Fruit fly (Drosophila melanogaster) whole organism, embryonic: Measurements from ENCODE around the gene CG7342.

ENCODE experiments used
- Atf-2 ChIP-seq: fragments of 200-800 bp; sonication (Bioruptor generic); optimal IDR thresholded peaks from 2 replicates; lab custom pipeline; 2016; ENCODE audit warnings: missing biosample characterization, missing genetic modification characterization
- BtbVII ChIP-seq: fragments of 200-800 bp; sonication (Bioruptor generic); optimal IDR thresholded peaks from 3 replicates; lab custom pipeline; 2017; ENCODE audit warnings: missing biosample characterization, mild to moderate bottlenecking, missing genetic modification characterization
- CG10274 ChIP-seq: fragments of 200-800 bp; sonication (Bioruptor generic); optimal IDR thresholded peaks from 3 replicates; lab custom pipeline; 2017; ENCODE audit warnings: missing biosample characterization, mild to moderate bottlenecking, missing genetic modification characterization
- CG10366 ChIP-seq: fragments of 200-800 bp; sonication (Bioruptor generic); IDR thresholded peaks from 2 replicates; pipeline ENCODE4 v1.3.6; 2022; ENCODE audit warnings: missing biosample characterization, missing genetic modification characterization
- CG13123 ChIP-seq: fragments of 200-800 bp; sonication (Bioruptor generic); optimal IDR thresholded peaks from 2 replicates; lab custom pipeline; 2016; ENCODE audit warnings: missing biosample characterization, missing genetic modification characterization
- CG14965 ChIP-seq: fragments of 200-800 bp; sonication (Bioruptor generic); optimal IDR thresholded peaks from 2 replicates; lab custom pipeline; 2016; ENCODE audit warnings: missing biosample characterization, missing genetic modification characterization, borderline replicate concordance
- CG17361 ChIP-seq: fragments of 200-800 bp; sonication (Bioruptor generic); IDR thresholded peaks from 3 replicates; pipeline ENCODE4 v1.3.6; 2022; ENCODE audit warnings: missing biosample characterization, missing genetic modification characterization
- CG18262 ChIP-seq: fragments of 200-800 bp; optimal IDR thresholded peaks from 3 replicates; lab custom pipeline; 2019; ENCODE audit warnings: missing biosample characterization, mild to moderate bottlenecking, missing genetic modification characterization, moderate library complexity
- CG18599 ChIP-seq: fragments of 200-800 bp; sonication (Bioruptor generic); optimal IDR thresholded peaks from 3 replicates; lab custom pipeline; 2017; ENCODE audit warnings: missing biosample characterization, missing genetic modification characterization, mild to moderate bottlenecking, moderate library complexity, missing genetic modification reagents
- CG2199 ChIP-seq: fragments of 200-800 bp; sonication (Bioruptor generic); IDR thresholded peaks from 3 replicates; pipeline ENCODE4 v1.3.6; 2022; ENCODE audit warnings: missing biosample characterization, missing genetic modification characterization
- CG3065 ChIP-seq: fragments of 200-800 bp; sonication (Bioruptor generic); optimal IDR thresholded peaks from 2 replicates; lab custom pipeline; 2016; ENCODE audit warnings: missing biosample characterization, missing genetic modification characterization
- CG32767 ChIP-seq: fragments of 200-800 bp; sonication (Bioruptor generic); IDR thresholded peaks from 2 replicates; pipeline ENCODE4 v1.3.6; 2022; ENCODE audit warnings: missing biosample characterization, missing genetic modification characterization
- CG3726 ChIP-seq: fragments of 200-800 bp; sonication (Bioruptor generic); IDR thresholded peaks from 3 replicates; pipeline ENCODE4, ENCODE4 v1.3.6; 2022; ENCODE audit warnings: missing biosample characterization, missing genetic modification characterization
- CG4820 ChIP-seq: fragments of 200-800 bp; sonication (Bioruptor generic); optimal IDR thresholded peaks from 3 replicates; lab custom pipeline; 2016; ENCODE audit warnings: missing biosample characterization, missing genetic modification characterization
- CG5245 ChIP-seq: fragments of 200-800 bp; sonication (Bioruptor generic); optimal IDR thresholded peaks from 3 replicates; lab custom pipeline; 2016; ENCODE audit warnings: missing biosample characterization, missing genetic modification characterization
- CG6791 ChIP-seq: fragments of 200-800 bp; sonication (Bioruptor generic); IDR thresholded peaks from 3 replicates; pipeline ENCODE4 v1.3.6; 2022; ENCODE audit warnings: missing biosample characterization, missing genetic modification characterization; ENCODE audit not compliant: partially characterized antibody
- CG7556 ChIP-seq: fragments of 200-800 bp; sonication (Bioruptor generic); optimal IDR thresholded peaks from 2 replicates; lab custom pipeline; 2017; ENCODE audit warnings: missing biosample characterization, mild to moderate bottlenecking, missing genetic modification characterization
- CG7928 ChIP-seq: fragments of 200-800 bp; sonication (Bioruptor generic); optimal IDR thresholded peaks from 2 replicates; lab custom pipeline; 2017; ENCODE audit warnings: missing biosample characterization, mild to moderate bottlenecking, missing genetic modification characterization
- CG9437 ChIP-seq: fragments of 200-800 bp; sonication (Bioruptor generic); optimal IDR thresholded peaks from 2 replicates; lab custom pipeline; 2018; ENCODE audit warnings: missing biosample characterization, mild to moderate bottlenecking, missing genetic modification characterization
- CG9609 ChIP-seq: fragments of 200-800 bp; sonication (Bioruptor generic); optimal IDR thresholded peaks from 3 replicates; lab custom pipeline; 2016; ENCODE audit warnings: missing biosample characterization, missing genetic modification characterization
- D ChIP-seq, 2 experiments: fragments of 200-800 bp in 1 of 2; fragments of >200 bp in 1 of 2; sonication (Bioruptor generic) in 1 of 2; optimal IDR thresholded peaks; 2 replicates in 1 of 2; 3 replicates in 1 of 2; lab custom pipeline; 2017; ENCODE audit warnings: mild to moderate bottlenecking in 1 of 2, missing biosample characterization in 1 of 2, missing genetic modification characterization in 1 of 2, missing genetic modification reagents in 1 of 2
- Drgx ChIP-seq: fragments of 200-800 bp; sonication (Bioruptor generic); IDR thresholded peaks from 2 replicates; pipeline ENCODE4 v1.3.6; 2022; ENCODE audit warnings: missing biosample characterization, missing genetic modification characterization
- Hr78 ChIP-seq, 2 experiments: fragments of 200-800 bp in 1 of 2; fragments of >200 bp in 1 of 2; sonication (Bioruptor generic) in 1 of 2; optimal IDR thresholded peaks; 2 replicates each; lab custom pipeline; 2017 to 2019; ENCODE audit warnings: missing biosample characterization in 2 of 2, missing genetic modification characterization in 2 of 2, mild to moderate bottlenecking in 1 of 2, moderate library complexity in 1 of 2
- Jarid2 ChIP-seq: fragments of 200-800 bp; sonication (Bioruptor generic); optimal IDR thresholded peaks from 3 replicates; lab custom pipeline; 2017; ENCODE audit warnings: mild to moderate bottlenecking, missing biosample characterization, missing genetic modification reagents, missing genetic modification characterization
- Kr ChIP-seq: fragments of 200-800 bp; sonication (Bioruptor generic); optimal IDR thresholded peaks from 2 replicates; lab custom pipeline; 2017; ENCODE audit warnings: missing biosample characterization, mild to moderate bottlenecking, missing genetic modification characterization
- Lim3 ChIP-seq: fragments of 200-800 bp; sonication (Bioruptor generic); IDR thresholded peaks from 2 replicates; pipeline ENCODE4 v1.3.6; 2022; ENCODE audit warnings: missing biosample characterization, missing genetic modification characterization
- Mad ChIP-seq: fragments of 200-800 bp; sonication (Bioruptor generic); optimal IDR thresholded peaks from 2 replicates; lab custom pipeline; 2016; ENCODE audit warnings: missing biosample characterization, missing genetic modification characterization
- Oli ChIP-seq: fragments of 200-800 bp; sonication (Bioruptor generic); optimal IDR thresholded peaks from 2 replicates; lab custom pipeline; 2018; ENCODE audit warnings: missing biosample characterization, mild to moderate bottlenecking, missing genetic modification characterization, moderate library complexity
- Six4 ChIP-seq: fragments of 200-800 bp; sonication (Bioruptor generic); optimal IDR thresholded peaks from 2 replicates; lab custom pipeline; 2016; ENCODE audit warnings: missing biosample characterization, missing genetic modification characterization
- Usf ChIP-seq: fragments of 200-800 bp; sonication (Bioruptor generic); optimal IDR thresholded peaks from 2 replicates; lab custom pipeline; 2017; ENCODE audit warnings: missing genotype, missing biosample characterization, missing genetic modification characterization
- abd-A ChIP-seq: fragments of 200-800 bp; sonication (Bioruptor generic); optimal IDR thresholded peaks from 3 replicates; lab custom pipeline; 2019; ENCODE audit warnings: missing biosample characterization, mild to moderate bottlenecking, missing genetic modification characterization, moderate library complexity
- bcd ChIP-seq: fragments of 200-800 bp; sonication (Bioruptor generic); optimal IDR thresholded peaks from 2 replicates; lab custom pipeline; 2017; ENCODE audit warnings: missing biosample characterization, mild to moderate bottlenecking, missing genetic modification characterization
- bigmax ChIP-seq: fragments of 200-800 bp; sonication (Bioruptor generic); optimal IDR thresholded peaks from 2 replicates; lab custom pipeline; 2018; ENCODE audit warnings: missing biosample characterization, mild to moderate bottlenecking, missing genetic modification characterization
- corto ChIP-seq: fragments of 200-800 bp; sonication (Bioruptor generic); optimal IDR thresholded peaks from 2 replicates; lab custom pipeline; 2016; ENCODE audit warnings: missing biosample characterization, mild to moderate bottlenecking, missing genetic modification characterization, moderate library complexity
- cwo ChIP-seq: fragments of 200-800 bp; sonication (Bioruptor generic); optimal IDR thresholded peaks from 3 replicates; lab custom pipeline; 2017; ENCODE audit warnings: missing biosample characterization, missing genetic modification characterization, mild to moderate bottlenecking, moderate library complexity, missing genetic modification reagents
- danr ChIP-seq: fragments of 200-800 bp; sonication (Bioruptor generic); IDR thresholded peaks from 2 replicates; pipeline ENCODE4 v1.3.6; 2022; ENCODE audit warnings: missing biosample characterization, missing genetic modification characterization
- ems ChIP-seq: fragments of 200-800 bp; sonication (Bioruptor generic); optimal IDR thresholded peaks from 3 replicates; lab custom pipeline; 2016; ENCODE audit warnings: missing biosample characterization, missing genetic modification characterization
- eyg ChIP-seq: fragments of 200-800 bp; sonication (Bioruptor generic); optimal IDR thresholded peaks from 3 replicates; lab custom pipeline; 2016; ENCODE audit warnings: missing biosample characterization, missing genetic modification characterization
- gsb-n ChIP-seq: fragments of 200-800 bp; sonication (Bioruptor generic); optimal IDR thresholded peaks from 3 replicates; lab custom pipeline; 2018; ENCODE audit warnings: missing biosample characterization, mild to moderate bottlenecking, missing genetic modification characterization
- lmd ChIP-seq: fragments of 200-800 bp; sonication (Bioruptor generic); IDR thresholded peaks from 2 replicates; pipeline ENCODE4 v1.3.6; 2022; ENCODE audit warnings: missing biosample characterization, missing genetic modification characterization
- luna ChIP-seq: fragments of 200-800 bp; sonication (Bioruptor generic); optimal IDR thresholded peaks from 2 replicates; lab custom pipeline; 2016; ENCODE audit warnings: missing biosample characterization, missing genetic modification characterization
- oc ChIP-seq: fragments of 200-800 bp; sonication (Bioruptor generic); optimal IDR thresholded peaks from 2 replicates; lab custom pipeline; 2018; ENCODE audit warnings: missing biosample characterization, mild to moderate bottlenecking, missing genetic modification characterization, moderate library complexity
- slou ChIP-seq: fragments of 200-800 bp; sonication (Bioruptor generic); optimal IDR thresholded peaks from 3 replicates; lab custom pipeline; 2016; ENCODE audit warnings: missing biosample characterization, missing genetic modification characterization
- sr ChIP-seq: fragments of 200-800 bp; sonication (Bioruptor generic); IDR thresholded peaks from 3 replicates; pipeline ENCODE4 v1.3.6; 2022; ENCODE audit warnings: missing biosample characterization, missing genetic modification characterization
- sug ChIP-seq: fragments of 200-800 bp; optimal IDR thresholded peaks from 2 replicates; lab custom pipeline; 2019; ENCODE audit warnings: missing biosample characterization, mild to moderate bottlenecking, missing genetic modification characterization, moderate library complexity
- tgo ChIP-seq: fragments of 200-800 bp; sonication (Bioruptor generic); IDR thresholded peaks from 3 replicates; pipeline ENCODE4 v1.3.6; 2022; ENCODE audit warnings: missing biosample characterization, missing genetic modification characterization
- trh ChIP-seq: fragments of 200-800 bp; sonication (Bioruptor generic); optimal IDR thresholded peaks from 2 replicates; lab custom pipeline; 2016; ENCODE audit warnings: missing biosample characterization, missing genetic modification characterization
- unpg ChIP-seq: fragments of 200-800 bp; sonication (Bioruptor generic); optimal IDR thresholded peaks from 3 replicates; lab custom pipeline; 2018; ENCODE audit warnings: missing biosample characterization, mild to moderate bottlenecking, missing genetic modification characterization, moderate library complexity
- usp ChIP-seq: fragments of >200 bp; optimal IDR thresholded peaks from 2 replicates; lab custom pipeline; 2017; ENCODE audit warnings: missing biosample characterization, missing genetic modification characterization
- zfh1 ChIP-seq: fragments of 200-800 bp; sonication (Bioruptor generic); IDR thresholded peaks from 3 replicates; pipeline ENCODE4 v1.3.6; 2022; ENCODE audit warnings: missing biosample characterization, missing genetic modification characterization

CG7342 gene

dm6 chr3R:19584818-19585217 is 18.4 kb upstream of the CG7342 start (continued):
- TF ChIP-seq CG32767 (GFP tag; lab: Robert Waterston, UW), result peak; percentile 67
- peak; percentile 76 for TF ChIP-seq trh (GFP tag; lab: Kevin White, UChicago)
- TF ChIP-seq eyg (GFP tag; lab: Kevin White, UChicago), result peak; percentile 73
- TF ChIP-seq bigmax (GFP tag; lab: Kevin White, UChicago), result peak; percentile 65
- peak; percentile 44 for TF ChIP-seq Atf-2
- peak; percentile 64; the same call in 1 of the 3 replicates for TF ChIP-seq CG2199 (GFP tag; lab: Robert Waterston, UW)
- peak; percentile 88 for TF ChIP-seq CG18262 (tag; lab: Kevin White, UChicago)
- TF ChIP-seq corto (GFP tag; lab: Kevin White, UChicago), result no peak
- peak; percentile 72; the same call in 1 of the 3 replicates for TF ChIP-seq CG3726 (GFP tag; lab: Robert Waterston, UW)
- TF ChIP-seq tgo (GFP tag; lab: Robert Waterston, UW), result peak; percentile 40; the same call in 2 of the 3 replicates
- TF ChIP-seq usp, result no peak
- TF ChIP-seq Mad (GFP tag; lab: Kevin White, UChicago), result peak; percentile 69
- TF ChIP-seq CG7556 (GFP tag; lab: Kevin White, UChicago), result peak; percentile 84
- TF ChIP-seq Six4 (GFP tag; lab: Kevin White, UChicago), result peak; percentile 84
- TF ChIP-seq danr (GFP tag; lab: Robert Waterston, UW), result peak; percentile 33; the same call in 1 of the 2 replicates
- TF ChIP-seq CG9609 (GFP tag; lab: Kevin White, UChicago), result peak; percentile 52
- TF ChIP-seq ems (GFP tag; lab: Kevin White, UChicago), result peak; percentile 57
- peak; percentile 79 for TF ChIP-seq CG13123 (GFP tag; lab: Kevin White, UChicago)
- TF ChIP-seq Jarid2 (GFP tag; lab: Kevin White, UChicago), result peak; percentile 75
- TF ChIP-seq lmd, result 0 out of 2 replicates have a peak, but pooled peaks have one; percentile 13
- TF ChIP-seq oc (tag; lab: Kevin White, UChicago), result peak; percentile 74
- TF ChIP-seq CG5245 (GFP tag; lab: Kevin White, UChicago), result peak; percentile 45
- TF ChIP-seq CG6791 (GFP tag; lab: Robert Waterston, UW), result no peak
- peak; percentile 45 for TF ChIP-seq CG9437
- TF ChIP-seq D (optimal IDR thresholded peaks at IDR 0.05; lab: Kevin White, UChicago), result no peak
- peak; percentile 93 for TF ChIP-seq D (GFP tag; optimal IDR thresholded peaks at IDR 0.05; lab: Kevin White, UChicago)
- peak; percentile 68 for TF ChIP-seq Oli (tag; lab: Kevin White, UChicago)
- TF ChIP-seq unpg (GFP tag; lab: Kevin White, UChicago), result peak; percentile 86
- peak; percentile 99 for TF ChIP-seq Kr (GFP tag; lab: Kevin White, UChicago)
- TF ChIP-seq CG7928 (GFP tag; lab: Kevin White, UChicago), result peak; percentile 48
- no peak for TF ChIP-seq luna (GFP tag; lab: Kevin White, UChicago)
- TF ChIP-seq CG18599 (GFP tag; lab: Kevin White, UChicago), result peak; percentile 81
- peak; percentile 68 for TF ChIP-seq CG10366 (GFP tag; lab: Robert Waterston, UW)
- TF ChIP-seq Drgx, result no peak
- peak; percentile 90 for TF ChIP-seq BtbVII (GFP tag; lab: Kevin White, UChicago)
- TF ChIP-seq abd-A (tag; lab: Kevin White, UChicago), result no peak
- no peak; the same call in 2 of the 3 replicates for TF ChIP-seq CG17361 (GFP tag; lab: Robert Waterston, UW)
- no peak for TF ChIP-seq sug (tag; lab: Kevin White, UChicago)
- TF ChIP-seq CG14965 (GFP tag; lab: Kevin White, UChicago), result peak; percentile 86
- peak; percentile 41; the same call in 1 of the 2 replicates for TF ChIP-seq Lim3 (GFP tag; lab: Robert Waterston, UW)
- TF ChIP-seq gsb-n (tag; lab: Kevin White, UChicago), result peak; percentile 93
- peak; percentile 55 for TF ChIP-seq cwo (GFP tag; lab: Kevin White, UChicago)
- TF ChIP-seq bcd (GFP tag; lab: Kevin White, UChicago), result peak; percentile 79
- peak; percentile 81 for TF ChIP-seq CG3065
- peak; percentile 68 for TF ChIP-seq CG4820 (GFP tag; lab: Kevin White, UChicago)
- peak; percentile 57; the same call in 2 of the 3 replicates for TF ChIP-seq sr
- TF ChIP-seq CG10274 (GFP tag; lab: Kevin White, UChicago), result peak; percentile 53
- TF ChIP-seq Usf, result peak; percentile 18
- peak; percentile 80 for TF ChIP-seq zfh1
- TF ChIP-seq slou, result peak; percentile 24
- peak in 1 of 2 experiments; percentile 85 for TF ChIP-seq Hr78 (GFP tag; optimal IDR thresholded peaks at IDR 0.05; lab: Kevin White, UChicago)
